Fruit fly (Drosophila melanogaster) whole organism, prepupa: ENCODE results near the gene yata.
A peak's percentile ranks its signal among the peaks of the same experiment; 100 is the strongest.

Experiments
- CG10631 ChIP-seq: fragments of 200-800 bp; sonication (Bioruptor generic); optimal IDR thresholded peaks from 2 replicates; lab custom pipeline; 2016; ENCODE audit warnings: missing biosample characterization, missing genetic modification characterization
- CG10669 ChIP-seq: fragments of 200-800 bp; sonication (Bioruptor generic); optimal IDR thresholded peaks from 3 replicates; lab custom pipeline; 2018; ENCODE audit warnings: missing biosample characterization, mild to moderate bottlenecking, missing genetic modification characterization, moderate library complexity
- CG11294 ChIP-seq: fragments of 200-800 bp; sonication (Bioruptor generic); IDR thresholded peaks from 2 replicates; pipeline ENCODE4 v1.3.6; 2022; ENCODE audit warnings: missing biosample characterization, missing genetic modification characterization
- CG11762 ChIP-seq: fragments of 200-800 bp; sonication (Bioruptor generic); optimal IDR thresholded peaks from 3 replicates; lab custom pipeline; 2016; ENCODE audit warnings: missing biosample characterization, missing genetic modification characterization; ENCODE audit not compliant: insufficient read depth
- CG11902 ChIP-seq: fragments of 200-800 bp; sonication (Bioruptor generic); optimal IDR thresholded peaks from 3 replicates; lab custom pipeline; 2016; ENCODE audit warnings: missing biosample characterization, missing genetic modification characterization
- CG15336 ChIP-seq: fragments of 200-800 bp; sonication (Bioruptor generic); IDR thresholded peaks from 2 replicates; pipeline ENCODE4 v1.3.6; 2022; ENCODE audit warnings: missing biosample characterization, missing genetic modification characterization
- CG1621 ChIP-seq: fragments of 200-800 bp; sonication (Bioruptor generic); optimal IDR thresholded peaks from 3 replicates; lab custom pipeline; 2018; ENCODE audit warnings: missing biosample characterization, mild to moderate bottlenecking, missing genetic modification characterization
- CG16779 ChIP-seq: fragments of 200-800 bp; sonication (Bioruptor generic); optimal IDR thresholded peaks from 3 replicates; lab custom pipeline; 2017; ENCODE audit warnings: missing biosample characterization, mild to moderate bottlenecking, missing genetic modification characterization
- CG3032 ChIP-seq: fragments of 200-800 bp; optimal IDR thresholded peaks from 2 replicates; lab custom pipeline; 2019; ENCODE audit warnings: missing biosample characterization, mild to moderate bottlenecking, missing genetic modification characterization, moderate library complexity
- CG32006 ChIP-seq: fragments of 200-800 bp; sonication (Bioruptor generic); optimal IDR thresholded peaks from 3 replicates; lab custom pipeline; 2017; ENCODE audit warnings: missing biosample characterization, mild to moderate bottlenecking, missing genetic modification characterization
- CG34406 ChIP-seq: fragments of 200-800 bp; sonication (Bioruptor generic); optimal IDR thresholded peaks from 3 replicates; lab custom pipeline; 2016; ENCODE audit warnings: missing biosample characterization, missing genetic modification characterization
- CG3919 ChIP-seq: fragments of 200-800 bp; sonication (Bioruptor generic); optimal IDR thresholded peaks from 3 replicates; lab custom pipeline; 2016; ENCODE audit warnings: missing biosample characterization, missing genetic modification characterization
- CG4318 ChIP-seq: fragments of 200-800 bp; sonication (Bioruptor generic); optimal IDR thresholded peaks from 3 replicates; lab custom pipeline; 2017; ENCODE audit warnings: missing biosample characterization, mild to moderate bottlenecking, missing genetic modification characterization
- CG6792 ChIP-seq: fragments of 200-800 bp; sonication (Bioruptor generic); optimal IDR thresholded peaks from 3 replicates; lab custom pipeline; 2016; ENCODE audit warnings: missing biosample characterization, missing genetic modification characterization
- CG6854 ChIP-seq: fragments of 200-800 bp; sonication (Bioruptor generic); optimal IDR thresholded peaks from 2 replicates; lab custom pipeline; 2017; ENCODE audit warnings: missing biosample characterization, mild to moderate bottlenecking, missing genetic modification characterization
- CG8119 ChIP-seq: fragments of 200-800 bp; sonication (Bioruptor generic); IDR thresholded peaks from 3 replicates; pipeline ENCODE4 v1.3.6; 2022; ENCODE audit warnings: missing biosample characterization, missing genetic modification characterization
- CG8632 ChIP-seq: fragments of 200-800 bp; sonication (Bioruptor generic); optimal IDR thresholded peaks from 3 replicates; lab custom pipeline; 2016; ENCODE audit warnings: missing biosample characterization, missing genetic modification characterization
- CG9139 ChIP-seq: fragments of 200-800 bp; sonication (Bioruptor generic); optimal IDR thresholded peaks from 3 replicates; lab custom pipeline; 2017; ENCODE audit warnings: missing biosample characterization, mild to moderate bottlenecking, missing genetic modification characterization
- Eip75B ChIP-seq: fragments of 200-800 bp; sonication (Bioruptor generic); optimal IDR thresholded peaks from 3 replicates; lab custom pipeline; 2016; ENCODE audit warnings: missing biosample characterization, missing genetic modification characterization
- Eip78C ChIP-seq: fragments of 200-800 bp; sonication (Bioruptor generic); peaks from one replicate; lab custom pipeline; 2016; ENCODE audit warnings: missing biosample characterization, missing genetic modification characterization
- Eip93F ChIP-seq: fragments of 200-800 bp; sonication (Bioruptor generic); optimal IDR thresholded peaks from 2 replicates; lab custom pipeline; 2016; ENCODE audit warnings: missing biosample characterization, mild to moderate bottlenecking, missing genetic modification characterization
- Hr38 ChIP-seq: sonication (Bioruptor generic); optimal IDR thresholded peaks from 2 replicates; lab custom pipeline; 2016; ENCODE audit warnings: missing biosample characterization, missing genetic modification characterization
- Hr39 ChIP-seq: fragments of 200-800 bp; sonication (Bioruptor generic); optimal IDR thresholded peaks from 2 replicates; lab custom pipeline; 2016; ENCODE audit warnings: missing biosample characterization, missing genetic modification characterization
- OdsH ChIP-seq: fragments of 200-800 bp; sonication (Bioruptor generic); optimal IDR thresholded peaks from 3 replicates; lab custom pipeline; 2016; ENCODE audit warnings: missing biosample characterization, missing genetic modification characterization
- Smox ChIP-seq: fragments of 200-800 bp; sonication (Bioruptor generic); optimal IDR thresholded peaks from 3 replicates; lab custom pipeline; 2016; ENCODE audit warnings: missing biosample characterization, missing genetic modification characterization
- Sox102F ChIP-seq: fragments of 200-800 bp; sonication (Bioruptor generic); optimal IDR thresholded peaks from 2 replicates; lab custom pipeline; 2016; ENCODE audit warnings: missing biosample characterization, mild to moderate bottlenecking, missing genetic modification characterization
- Sox14 ChIP-seq: fragments of 200-800 bp; sonication (Bioruptor generic); optimal IDR thresholded peaks from 3 replicates; lab custom pipeline; 2016; ENCODE audit warnings: missing biosample characterization, missing genetic modification characterization
- Sox15 ChIP-seq: fragments of 200-800 bp; sonication (Bioruptor generic); optimal IDR thresholded peaks from 3 replicates; lab custom pipeline; 2016; ENCODE audit warnings: missing biosample characterization, missing genetic modification characterization
- achi ChIP-seq: fragments of 200-800 bp; sonication (Bioruptor generic); optimal IDR thresholded peaks from 3 replicates; lab custom pipeline; 2016; ENCODE audit warnings: missing biosample characterization, missing genetic modification characterization
- acj6 ChIP-seq: fragments of 200-800 bp; sonication (Bioruptor generic); optimal IDR thresholded peaks from 3 replicates; lab custom pipeline; 2016; ENCODE audit warnings: missing biosample characterization, missing genetic modification characterization
- cyc ChIP-seq: fragments of 200-800 bp; sonication (Bioruptor generic); optimal IDR thresholded peaks from 3 replicates; lab custom pipeline; 2016; ENCODE audit warnings: missing biosample characterization, missing genetic modification characterization
- dac ChIP-seq: fragments of 200-800 bp; sonication (Bioruptor generic); optimal IDR thresholded peaks from 2 replicates; lab custom pipeline; 2017; ENCODE audit warnings: missing biosample characterization, mild to moderate bottlenecking, missing genetic modification characterization
- esn ChIP-seq: fragments of 200-800 bp; sonication (Bioruptor generic); optimal IDR thresholded peaks from 2 replicates; lab custom pipeline; 2016; ENCODE audit warnings: missing biosample characterization, mild to moderate bottlenecking, missing genetic modification characterization, moderate library complexity
- lz ChIP-seq: fragments of 200-800 bp; sonication (Bioruptor generic); optimal IDR thresholded peaks from 3 replicates; lab custom pipeline; 2016; ENCODE audit warnings: missing biosample characterization, missing genetic modification characterization
- pdm3 ChIP-seq: fragments of 200-800 bp; sonication (Bioruptor generic); optimal IDR thresholded peaks from 3 replicates; lab custom pipeline; 2016; ENCODE audit warnings: missing biosample characterization, missing genetic modification characterization
- salr ChIP-seq, 2 experiments: fragments of 200-800 bp; sonication (Bioruptor generic); optimal IDR thresholded peaks; 3 replicates each; lab custom pipeline; 2016 to 2018; ENCODE audit warnings: missing biosample characterization in 2 of 2, missing genetic modification characterization in 2 of 2, mild to moderate bottlenecking in 1 of 2
- spab ChIP-seq: fragments of 200-800 bp; sonication (Bioruptor generic); optimal IDR thresholded peaks from 2 replicates; lab custom pipeline; 2017; ENCODE audit warnings: missing biosample characterization, mild to moderate bottlenecking, missing genetic modification characterization, missing genetic modification reagents
- svp ChIP-seq: fragments of 200-800 bp; sonication (Bioruptor generic); peaks from one replicate; lab custom pipeline; 2016; ENCODE audit warnings: missing biosample characterization, missing genetic modification characterization
- topi ChIP-seq: fragments of 200-800 bp; sonication (Bioruptor generic); optimal IDR thresholded peaks from 3 replicates; lab custom pipeline; 2016; ENCODE audit warnings: missing biosample characterization, missing genetic modification characterization

The yata gene

dm6 chr3R:29705789-29706303 lies 43.2 kb upstream of the yata start:
- TF ChIP-seq CG11902 (GFP tag; lab: Kevin White, UChicago) = no peak
- no peak for TF ChIP-seq dac
- TF ChIP-seq topi (GFP tag; lab: Kevin White, UChicago) = no peak
- no peak for TF ChIP-seq CG10631
- TF ChIP-seq Smox = no peak
- TF ChIP-seq svp (GFP tag; lab: Kevin White, UChicago) = no peak
- TF ChIP-seq CG11762 (GFP tag; lab: Kevin White, UChicago) = no peak
- TF ChIP-seq acj6 (GFP tag; lab: Kevin White, UChicago) = no peak
- TF ChIP-seq, all 60 proteins: peak for 0

- TF ChIP-seq spab (GFP tag; lab: Kevin White, UChicago) = no peak
- TF ChIP-seq svp (GFP tag; lab: Kevin White, UChicago) = no peak
- TF ChIP-seq, all 60 proteins: peak for 0
These were observed 41.8 kb upstream of the yata start for dm6 chr3R:29707258-29707657.

- TF ChIP-seq CG3919 (no peak), Sox15 (GFP tag; lab: Kevin White, UChicago) (no peak), Sox102F (no peak), CG15336 (GFP tag; lab: Robert Waterston, UW) (no peak), svp (GFP tag; lab: Kevin White, UChicago) (peak; percentile 4), CG8119 (GFP tag; lab: Robert Waterston, UW) (no peak), CG8632 (GFP tag; lab: Kevin White, UChicago) (no peak), CG3032 (tag; lab: Kevin White, UChicago) (no peak), Hr38 (GFP tag; lab: Kevin White, UChicago) (no peak), Sox14 (GFP tag; lab: Kevin White, UChicago) (peak; percentile 55), Eip93F (GFP tag; lab: Kevin White, UChicago) (no peak)
These were observed 40.7 kb upstream of the yata start for dm6 chr3R:29708322-29708721.

- TF ChIP-seq CG6854 (GFP tag; lab: Kevin White, UChicago) = no peak
- peak; percentile 13 for TF ChIP-seq Eip78C (GFP tag; lab: Kevin White, UChicago)
These were observed 37.6 kb upstream of the yata start for dm6 chr3R:29711434-29711833.

- TF ChIP-seq salr (GFP tag; optimal IDR thresholded peaks at IDR 0.05; lab: Kevin White, UChicago) = no peak
- TF ChIP-seq CG6792 (GFP tag; lab: Kevin White, UChicago) = no peak
- no peak for TF ChIP-seq CG3032 (tag; lab: Kevin White, UChicago)
- no peak for TF ChIP-seq esn (GFP tag; lab: Kevin White, UChicago)
- TF ChIP-seq lz (GFP tag; lab: Kevin White, UChicago) = no peak
- no peak for TF ChIP-seq Hr39
- no peak for TF ChIP-seq cyc (GFP tag; lab: Kevin White, UChicago)
- TF ChIP-seq CG34406 (GFP tag; lab: Kevin White, UChicago) = no peak
- TF ChIP-seq CG8632 (GFP tag; lab: Kevin White, UChicago) = no peak
- no peak for TF ChIP-seq CG16779
- no peak for TF ChIP-seq Eip78C (GFP tag; lab: Kevin White, UChicago)
These were observed 34.7 kb upstream of the yata start, which contains the start of gene Obp99d for dm6 chr3R:29714314-29714713. TSS of gene Obp99d (plus strand) at chr3R:29714505.

dm6 chr3R:29715277-29715676 lies 33.7 kb upstream of the yata start, which contains the start of gene Dup99B:
TSS of gene Dup99B (minus strand) at chr3R:29715377.
- TF ChIP-seq OdsH (GFP tag; lab: Kevin White, UChicago) (no peak), CG9139 (GFP tag; lab: Kevin White, UChicago) (no peak), CG11902 (GFP tag; lab: Kevin White, UChicago) (no peak), CG10669 (GFP tag; lab: Kevin White, UChicago) (no peak), dac (no peak), achi (no peak), CG8119 (GFP tag; lab: Robert Waterston, UW) (no peak), Eip75B (GFP tag; lab: Kevin White, UChicago) (no peak), pdm3 (no peak), CG6792 (GFP tag; lab: Kevin White, UChicago) (no peak), CG32006 (GFP tag; lab: Kevin White, UChicago) (no peak), CG3032 (tag; lab: Kevin White, UChicago) (no peak), CG1621 (no peak), CG4318 (GFP tag; lab: Kevin White, UChicago) (no peak), CG11294 (GFP tag; lab: Robert Waterston, UW) (no peak)
